Worm (Caenorhabditis elegans) whole organism, L1 larva: ENCODE results near the gene ric-3.

Experiments used
- C16A3.4 ChIP-seq: fragments of 150-350 bp; optimal IDR thresholded peaks from 2 replicates; lab custom pipeline; 2014; ENCODE audit warnings: missing biosample characterization, missing genetic modification characterization
- ama-1 ChIP-seq: fragments of 150-350 bp; optimal IDR thresholded peaks from 2 replicates; lab custom pipeline; 2014
- lin-13 ChIP-seq: fragments of 150-350 bp; optimal IDR thresholded peaks from 2 replicates; lab custom pipeline; 2014; ENCODE audit warnings: missing biosample characterization, missing genetic modification reagents, missing genetic modification characterization
- lsy-2 ChIP-seq, 2 experiments: fragments of 150-350 bp; optimal IDR thresholded peaks; 2 replicates each; lab custom pipeline; 2014; ENCODE audit warnings: missing biosample characterization in 2 of 2, missing genetic modification characterization in 2 of 2
- nhr-11 ChIP-seq: fragments of 150-350 bp; optimal IDR thresholded peaks from 2 replicates; lab custom pipeline; 2014; ENCODE audit warnings: missing biosample characterization, missing genetic modification characterization
- nhr-76 ChIP-seq: sonication (generic microtip); optimal IDR thresholded peaks from 2 replicates; lab custom pipeline; 2017; ENCODE audit warnings: missing biosample characterization, missing genetic modification characterization
- ztf-11 ChIP-seq, 2 experiments: sonication (generic microtip); optimal IDR thresholded peaks; 2 replicates each; lab custom pipeline; 2016 to 2017; ENCODE audit warnings: missing genetic modification characterization in 2 of 2, missing biosample characterization in 1 of 2, missing compliant biosample characterization in 1 of 2

DNA sequence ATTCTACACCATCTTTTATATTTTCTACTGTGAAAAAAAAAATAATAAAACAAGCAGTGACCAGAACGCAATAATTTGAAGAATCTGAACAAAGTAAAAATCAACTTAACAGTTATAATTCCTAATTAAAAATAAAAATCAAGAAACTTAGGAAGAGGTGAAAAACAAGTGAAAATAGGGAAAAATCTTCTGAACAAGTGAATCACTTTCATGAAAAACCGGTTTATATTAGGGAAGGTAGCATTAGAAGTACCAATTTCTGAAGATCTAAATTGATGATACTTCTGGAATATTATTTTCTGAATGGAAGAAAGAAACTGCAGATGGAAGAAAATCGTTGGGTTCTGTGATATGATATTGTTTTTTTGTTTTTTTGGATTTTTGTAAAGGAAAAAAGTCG is 18.4 kb downstream of the ric-3 start:
- no peak for TF ChIP-seq ama-1 (lab: Kevin White, UChicago)
- TF ChIP-seq nhr-11: no peak
- no peak for TF ChIP-seq lsy-2 (tag; optimal IDR thresholded peaks at IDR 0.05; lab: Kevin White, UChicago)
- TF ChIP-seq C16A3.4 (tag; lab: Kevin White, UChicago): no peak
- TF ChIP-seq lin-13 (GFP tag; lab: Kevin White, UChicago): no peak
- no peak for TF ChIP-seq ztf-11 (tag; optimal IDR thresholded peaks at IDR 0.05; lab: Kevin White, UChicago)
- TF ChIP-seq nhr-76 (tag; lab: Kevin White, UChicago): no peak
